Fruit fly (Drosophila melanogaster) whole organism, pupa: ENCODE data around the gene PIP82.

ENCODE experiments used
- CG17806 ChIP-seq: fragments of 200-800 bp; sonication (Bioruptor generic); optimal IDR thresholded peaks from 2 replicates; lab custom pipeline; 2018; ENCODE audit warnings: missing biosample characterization, mild to moderate bottlenecking, missing genetic modification characterization, moderate library complexity
- CG32121 ChIP-seq: fragments of 200-800 bp; sonication (Bioruptor generic); IDR thresholded peaks from 2 replicates; pipeline ENCODE4 v1.3.6; 2022; ENCODE audit warnings: missing biosample characterization, missing genetic modification characterization
- CG8159 ChIP-seq: fragments of 200-800 bp; sonication (Bioruptor generic); optimal IDR thresholded peaks from 3 replicates; lab custom pipeline; 2018; ENCODE audit warnings: missing biosample characterization, mild to moderate bottlenecking, missing genetic modification characterization, moderate library complexity
- CG8301 ChIP-seq: fragments of 200-800 bp; sonication (Bioruptor generic); optimal IDR thresholded peaks from 2 replicates; lab custom pipeline; 2018; ENCODE audit warnings: missing biosample characterization, mild to moderate bottlenecking, missing genetic modification characterization
- CG9948 ChIP-seq: fragments of 200-800 bp; sonication (Bioruptor generic); optimal IDR thresholded peaks from 2 replicates; lab custom pipeline; 2018; ENCODE audit warnings: missing biosample characterization, mild to moderate bottlenecking, missing genetic modification characterization, moderate library complexity
- EcR ChIP-seq: fragments of 200-800 bp; sonication (Bioruptor generic); optimal IDR thresholded peaks from 3 replicates; lab custom pipeline; 2019; ENCODE audit warnings: missing biosample characterization, missing genetic modification characterization, mild to moderate bottlenecking, moderate library complexity, missing genetic modification reagents
- Pif1A ChIP-seq: fragments of 200-800 bp; sonication (Bioruptor generic); optimal IDR thresholded peaks from 3 replicates; lab custom pipeline; 2016; ENCODE audit warnings: missing biosample characterization, missing genetic modification characterization

- peak; percentile 73 for TF ChIP-seq Pif1A (GFP tag; lab: Kevin White, UChicago)
- peak; percentile 69 for TF ChIP-seq CG9948
- peak; percentile 72 for TF ChIP-seq CG8301 (tag; lab: Kevin White, UChicago)
- TF ChIP-seq CG8159 (tag; lab: Kevin White, UChicago): peak; percentile 78
- no peak for TF ChIP-seq EcR (GFP tag; lab: Kevin White, UChicago)
- TF ChIP-seq CG17806: peak; percentile 70
- peak; percentile 85 for TF ChIP-seq CG32121
These were observed 36.6 kb downstream of the PIP82 start for dm6 chrX:8492849-8493248.
